Worm (Caenorhabditis elegans) whole organism, mixed stage, embryonic: ENCODE data around the gene Y41C4A.11.
A peak's percentile ranks its signal among the peaks of the same experiment; 100 is the strongest.

Source experiments
- M03D4.4 ChIP-seq: sonication (generic microtip); optimal IDR thresholded peaks from 2 replicates; lab custom pipeline; 2017; ENCODE audit warnings: mild to moderate bottlenecking, missing genetic modification characterization, missing compliant biosample characterization
- bed-3 ChIP-seq: fragments of 200-800 bp; sonication (Bioruptor generic); optimal IDR thresholded peaks from 3 replicates; lab custom pipeline; 2018; ENCODE audit warnings: mild to moderate bottlenecking, missing genetic modification characterization, moderate library complexity, missing compliant biosample characterization
- blmp-1 ChIP-seq: fragments of 150-350 bp; optimal IDR thresholded peaks from 2 replicates; lab custom pipeline; 2014; ENCODE audit warnings: missing biosample characterization, missing genetic modification characterization
- ceh-39 ChIP-seq: fragments of 150-350 bp; optimal IDR thresholded peaks from 2 replicates; lab custom pipeline; 2014; ENCODE audit warnings: missing biosample characterization, missing genetic modification characterization
- ces-1 ChIP-seq: fragments of 150-350 bp; optimal IDR thresholded peaks from 2 replicates; lab custom pipeline; 2014; ENCODE audit warnings: missing biosample characterization, missing genetic modification reagents, missing genetic modification characterization
- drap-1 ChIP-seq: fragments of 200-800 bp; sonication (Bioruptor generic); optimal IDR thresholded peaks from 3 replicates; lab custom pipeline; 2018; ENCODE audit warnings: mild to moderate bottlenecking, missing genetic modification characterization, missing compliant biosample characterization
- elt-3 ChIP-seq: fragments of 150-350 bp; optimal IDR thresholded peaks from 2 replicates; lab custom pipeline; 2014; ENCODE audit warnings: missing biosample characterization, missing genetic modification characterization
- flh-1 ChIP-seq: fragments of 200-800 bp; sonication (Bioruptor generic); optimal IDR thresholded peaks from 2 replicates; lab custom pipeline; 2018; ENCODE audit warnings: mild to moderate bottlenecking, missing genetic modification characterization, moderate library complexity, missing compliant biosample characterization
- ham-2 ChIP-seq: fragments of 200-800 bp; sonication (Bioruptor generic); optimal IDR thresholded peaks from 2 replicates; lab custom pipeline; 2018; ENCODE audit warnings: mild to moderate bottlenecking, missing genetic modification characterization, missing compliant biosample characterization
- hlh-1 ChIP-seq: fragments of 150-350 bp; optimal IDR thresholded peaks from 2 replicates; lab custom pipeline; 2014; ENCODE audit warnings: missing biosample characterization, missing genetic modification reagents, missing genetic modification characterization
- lin-13 ChIP-seq: fragments of 150-350 bp; optimal IDR thresholded peaks from 2 replicates; lab custom pipeline; 2014; ENCODE audit warnings: missing biosample characterization, missing genetic modification characterization
- mab-5 ChIP-seq: fragments of 150-350 bp; optimal IDR thresholded peaks from 2 replicates; lab custom pipeline; 2014; ENCODE audit warnings: missing biosample characterization, missing genetic modification characterization
- mep-1 ChIP-seq: fragments of 150-350 bp; optimal IDR thresholded peaks from 2 replicates; lab custom pipeline; 2017; ENCODE audit warnings: missing biosample characterization, missing genetic modification reagents, missing genetic modification characterization, inconsistent platforms
- mls-2 ChIP-seq: sonication (generic microtip); optimal IDR thresholded peaks from 2 replicates; lab custom pipeline; 2016; ENCODE audit warnings: mild to moderate bottlenecking, missing genetic modification characterization, moderate library complexity, missing compliant biosample characterization
- nhr-12 ChIP-seq: fragments of 150-350 bp; optimal IDR thresholded peaks from 2 replicates; lab custom pipeline; 2014; ENCODE audit warnings: missing biosample characterization, missing genetic modification characterization
- nhr-2 ChIP-seq: fragments of 150-350 bp; optimal IDR thresholded peaks from 2 replicates; lab custom pipeline; 2014; ENCODE audit warnings: missing biosample characterization, missing genetic modification characterization
- nhr-237 ChIP-seq: fragments of 150-350 bp; optimal IDR thresholded peaks from 2 replicates; lab custom pipeline; 2014; ENCODE audit warnings: missing biosample characterization, missing genetic modification characterization
- nhr-28 ChIP-seq: fragments of 150-350 bp; optimal IDR thresholded peaks from 2 replicates; lab custom pipeline; 2014; ENCODE audit warnings: missing biosample characterization, missing genetic modification characterization
- nhr-76 ChIP-seq: sonication (generic microtip); optimal IDR thresholded peaks from 2 replicates; lab custom pipeline; 2017; ENCODE audit warnings: missing biosample characterization, missing genetic modification characterization
- pha-4 ChIP-seq: fragments of 150-350 bp; optimal IDR thresholded peaks from 2 replicates; lab custom pipeline; 2018; ENCODE audit warnings: missing biosample characterization, missing genetic modification reagents, missing genetic modification characterization
- sem-2 ChIP-seq: fragments of 200-800 bp; sonication (Bioruptor generic); optimal IDR thresholded peaks from 2 replicates; lab custom pipeline; 2018; ENCODE audit warnings: mild to moderate bottlenecking, missing genetic modification characterization, missing compliant biosample characterization
- sptf-1 ChIP-seq: sonication (generic microtip); optimal IDR thresholded peaks from 2 replicates; lab custom pipeline; 2017; ENCODE audit warnings: mild to moderate bottlenecking, missing genetic modification characterization, moderate library complexity, missing compliant biosample characterization
- tbx-8 ChIP-seq: fragments of 200-800 bp; sonication (Bioruptor generic); optimal IDR thresholded peaks from 2 replicates; lab custom pipeline; 2018; ENCODE audit warnings: mild to moderate bottlenecking, missing genetic modification characterization, moderate library complexity, missing compliant biosample characterization
- unc-120 ChIP-seq: sonication (generic microtip); optimal IDR thresholded peaks from 2 replicates; lab custom pipeline; 2017; ENCODE audit warnings: missing genetic modification characterization, missing compliant biosample characterization; ENCODE audit not compliant: poor library complexity, severe bottlenecking
- unc-39 ChIP-seq: fragments of 150-350 bp; optimal IDR thresholded peaks from 2 replicates; lab custom pipeline; 2014; ENCODE audit warnings: missing biosample characterization, missing genetic modification characterization
- zip-8 ChIP-seq: fragments of 150-350 bp; optimal IDR thresholded peaks from 2 replicates; lab custom pipeline; 2014; ENCODE audit warnings: missing biosample characterization, missing genetic modification characterization

Y41C4A.11 gene

DNA sequence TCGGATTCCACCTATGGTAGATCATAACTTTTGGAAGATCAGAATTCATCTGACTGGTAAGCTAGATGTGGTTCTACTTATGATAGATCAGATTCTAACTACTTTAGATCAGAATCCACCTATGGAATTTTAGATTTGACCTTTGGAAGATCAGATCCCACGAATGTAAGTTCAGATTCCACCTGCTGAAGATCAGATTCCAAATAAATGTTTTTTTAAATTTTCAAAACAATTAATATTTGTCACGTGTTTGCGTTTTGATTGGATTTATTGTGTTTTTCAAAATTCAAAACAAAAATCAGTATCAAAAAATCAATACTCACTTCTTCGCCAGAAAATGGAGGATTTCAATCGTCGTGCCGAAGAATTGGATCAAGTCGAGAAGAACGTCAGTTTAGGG lies 21.1 kb upstream of the Y41C4A.11 start, which contains the start of gene Y41C4A.7:
Y41C4A.7 (plus strand) TSS at position 301 of the 400 bp plus-strand sequence.
- TF ChIP-seq unc-39 (tag; lab: Kevin White, UChicago) (no peak), mls-2 (tag; lab: Kevin White, UChicago) (no peak), nhr-237 (tag; lab: Kevin White, UChicago) (no peak), bed-3 (GFP tag; lab: Kevin White, UChicago) (no peak), nhr-2 (tag; lab: Kevin White, UChicago) (no peak), flh-1 (GFP tag; lab: Kevin White, UChicago) (no peak), sem-2 (GFP tag; lab: Kevin White, UChicago) (no peak), nhr-28 (tag; lab: Kevin White, UChicago) (no peak), tbx-8 (no peak), pha-4 (no peak), blmp-1 (tag; lab: Kevin White, UChicago) (no peak), ceh-39 (tag; lab: Kevin White, UChicago) (no peak), M03D4.4 (tag; lab: Kevin White, UChicago) (no peak), nhr-12 (no peak), sptf-1 (tag; lab: Kevin White, UChicago) (no peak), elt-3 (tag; lab: Kevin White, UChicago) (no peak), drap-1 (GFP tag; lab: Kevin White, UChicago) (no peak), mab-5 (tag; lab: Kevin White, UChicago) (no peak)

- no peak for TF ChIP-seq unc-120 (tag; lab: Kevin White, UChicago)
- no peak for TF ChIP-seq mep-1 (tag; lab: Kevin White, UChicago)
These were observed 19.7 kb upstream of the Y41C4A.11 start, which contains the start of gene pqn-84 for ce11 chrIII:11699959-11700358. Gene pqn-84 (plus strand): TSS chrIII:11700259.

DNA sequence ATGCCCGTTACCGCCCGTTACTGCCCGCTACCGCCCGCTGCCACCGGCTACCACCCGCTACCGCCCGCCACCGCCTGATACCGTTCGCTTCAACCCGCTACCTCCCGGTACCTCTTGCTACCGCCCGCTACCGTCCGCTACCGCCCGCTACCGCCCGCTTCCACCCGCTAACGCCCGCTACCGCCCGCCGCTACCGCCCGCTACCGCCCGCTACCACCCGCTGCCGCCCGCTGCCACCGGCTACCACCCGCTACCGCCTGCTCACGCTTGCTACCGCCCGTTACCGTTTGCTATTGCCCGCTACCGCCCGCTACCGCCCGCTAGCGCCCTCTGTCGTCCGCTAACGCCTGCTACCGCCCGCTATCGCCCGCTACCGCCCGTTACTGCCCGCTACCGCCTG lies 17.8 kb upstream of the Y41C4A.11 start:
- TF ChIP-seq blmp-1 (tag; lab: Kevin White, UChicago) (no peak), sptf-1 (tag; lab: Kevin White, UChicago) (peak; percentile 53), mls-2 (tag; lab: Kevin White, UChicago) (peak; percentile 5)

ce11 chrIII:11703006-11703775 lies 16.5 kb upstream of the Y41C4A.11 start:
- TF ChIP-seq ham-2 (GFP tag; lab: Kevin White, UChicago) (no peak), sem-2 (GFP tag; lab: Kevin White, UChicago) (no peak), M03D4.4 (tag; lab: Kevin White, UChicago) (no peak), mls-2 (tag; lab: Kevin White, UChicago) (no peak), hlh-1 (no peak), nhr-28 (tag; lab: Kevin White, UChicago) (no peak), nhr-76 (tag; lab: Kevin White, UChicago) (no peak), ces-1 (GFP tag; lab: Kevin White, UChicago) (no peak), unc-120 (tag; lab: Kevin White, UChicago) (no peak), bed-3 (GFP tag; lab: Kevin White, UChicago) (no peak), drap-1 (GFP tag; lab: Kevin White, UChicago) (no peak), ceh-39 (tag; lab: Kevin White, UChicago) (no peak), mep-1 (tag; lab: Kevin White, UChicago) (no peak), elt-3 (tag; lab: Kevin White, UChicago) (no peak), tbx-8 (no peak), flh-1 (GFP tag; lab: Kevin White, UChicago) (no peak), pha-4 (no peak), nhr-12 (no peak)

DNA sequence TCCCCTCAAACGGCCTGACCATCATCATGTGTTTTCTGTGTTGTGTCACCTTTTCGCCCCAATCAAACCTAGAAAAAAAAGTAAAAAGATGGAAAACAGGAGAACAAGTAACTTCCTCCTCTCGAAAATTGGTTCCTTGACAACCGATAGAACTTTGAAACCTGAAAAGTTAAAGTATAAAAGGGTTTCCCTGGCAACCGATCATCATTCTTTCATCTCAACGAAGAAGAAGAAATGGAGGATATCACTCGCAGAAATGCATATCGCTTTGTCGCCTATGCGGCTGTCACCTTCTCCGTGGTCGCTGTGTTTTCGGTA lies 15.9 kb upstream of the Y41C4A.11 start, which contains the start of gene col-95:
col-95 (plus strand) TSS at position 219 of the 318 bp plus-strand sequence.
- TF ChIP-seq sem-2 (GFP tag; lab: Kevin White, UChicago) = no peak
- TF ChIP-seq bed-3 (GFP tag; lab: Kevin White, UChicago) = no peak
- no peak for TF ChIP-seq lin-13 (tag; lab: Kevin White, UChicago)
- TF ChIP-seq nhr-2 (tag; lab: Kevin White, UChicago) = no peak
- no peak for TF ChIP-seq zip-8 (tag; lab: Kevin White, UChicago)
- TF ChIP-seq M03D4.4 (tag; lab: Kevin White, UChicago) = no peak
- TF ChIP-seq nhr-76 (tag; lab: Kevin White, UChicago) = no peak
- no peak for TF ChIP-seq hlh-1
- TF ChIP-seq nhr-28 (tag; lab: Kevin White, UChicago) = no peak
